Worm (Caenorhabditis elegans) whole organism, midembryonic: ENCODE measurements around the gene C07A9.12.

Experiments
- T22C8.4 ChIP-seq: fragments of 200-800 bp; sonication (Bioruptor generic); IDR thresholded peaks from 2 replicates; pipeline ENCODE4 v1.3.6; 2022; ENCODE audit warnings: missing genetic modification characterization, missing compliant biosample characterization
- cog-1 ChIP-seq: sonication (generic microtip); optimal IDR thresholded peaks from 2 replicates; lab custom pipeline; 2016; ENCODE audit warnings: missing genetic modification characterization, missing compliant biosample characterization
- flt-1 ChIP-seq: fragments of 200-800 bp; sonication (Bioruptor generic); IDR thresholded peaks from 2 replicates; pipeline ENCODE4 v1.3.6; 2022; ENCODE audit warnings: missing genetic modification characterization, missing compliant biosample characterization
- klf-2 ChIP-seq: fragments of 200-800 bp; sonication (Bioruptor generic); conservative IDR thresholded peaks from 2 replicates; pipeline ENCODE4 v1.3.6; 2022; ENCODE audit warnings: missing genetic modification reagents, missing genetic modification characterization, missing compliant biosample characterization
- med-1 ChIP-seq: sonication (generic microtip); optimal IDR thresholded peaks from 2 replicates; lab custom pipeline; 2017; ENCODE audit warnings: missing genetic modification characterization, mild to moderate bottlenecking, missing compliant biosample characterization, antibody characterized with exemption, missing genetic modification reagents; ENCODE audit not compliant: insufficient read depth
- ref-1 ChIP-seq: fragments of 200-800 bp; sonication (Bioruptor generic); conservative IDR thresholded peaks from 2 replicates; pipeline ENCODE4 v1.3.6; 2022; ENCODE audit warnings: missing genetic modification reagents, missing genetic modification characterization, missing compliant biosample characterization
- tab-1 ChIP-seq: fragments of 200-800 bp; sonication (Bioruptor generic); IDR thresholded peaks from 2 replicates; pipeline ENCODE4 v1.3.6; 2022; ENCODE audit warnings: missing genetic modification characterization, missing compliant biosample characterization
- ztf-23 ChIP-seq: fragments of 200-800 bp; sonication (Bioruptor generic); IDR thresholded peaks from 2 replicates; pipeline ENCODE4 v1.3.6; 2022; ENCODE audit warnings: missing genetic modification reagents, missing genetic modification characterization, missing compliant biosample characterization
- ztf-29 ChIP-seq: fragments of 200-800 bp; sonication (Bioruptor generic); IDR thresholded peaks from 2 replicates; pipeline ENCODE4 v1.3.6; 2022; ENCODE audit warnings: missing genetic modification reagents, missing genetic modification characterization, missing compliant biosample characterization

- TF ChIP-seq flt-1 (GFP tag; lab: Robert Waterston, UW) (no peak), klf-2 (GFP tag; lab: Robert Waterston, UW) (no peak), cog-1 (no peak), T22C8.4 (GFP tag; lab: Robert Waterston, UW) (no peak), tab-1 (GFP tag; lab: Robert Waterston, UW) (no peak), ztf-23 (GFP tag; lab: Robert Waterston, UW) (no peak), ztf-29 (no peak), med-1 (no peak), ref-1 (GFP tag; lab: Robert Waterston, UW) (no peak)
Measured at ce11 chrIII:9762093-9762748, 34.9 kb upstream of the C07A9.12 start, which contains the start of gene gcc-2.
